Worm (Caenorhabditis elegans): ENCODE results near the gene fbxa-25.

Gene fbxa-25

ce11 chrIII:1323555-1323954, 25.7 kb downstream of the fbxa-25 start:
- TF ChIP-seq gei-8 (GFP tag; optimal IDR thresholded peaks at IDR 0.05) (no peak), ceh-82 (tag; optimal IDR thresholded peaks at IDR 0.05) (no peak), lin-1 (GFP tag; IDR thresholded peaks at IDR 0.05) (no peak), pqm-1 (tag; optimal IDR thresholded peaks at IDR 0.05) (peak; percentile 96), F44E2.7 (GFP tag; IDR thresholded peaks at IDR 0.05) (no peak), mdt-29 (GFP tag; IDR thresholded peaks at IDR 0.05) (no peak), pha-4 (GFP tag; IDR thresholded peaks at IDR 0.05) (no peak), pha-4 (tag; optimal IDR thresholded peaks at IDR 0.05) (no peak), lim-7 (GFP tag; IDR thresholded peaks at IDR 0.05) (no peak), lsy-2 (tag; optimal IDR thresholded peaks at IDR 0.05) (peak in 1 of 2 experiments; percentile 36), hlh-11 (tag; optimal IDR thresholded peaks at IDR 0.05) (peak; percentile 40), nhr-6 (tag; optimal IDR thresholded peaks at IDR 0.05) (peak; percentile 84), duxl-1 (tag; optimal IDR thresholded peaks at IDR 0.05; ENCODE audit: poor library complexity) (no peak), nhr-77 (tag; optimal IDR thresholded peaks at IDR 0.05) (peak; percentile 63), egl-27 (tag; optimal IDR thresholded peaks at IDR 0.05) (no peak), mdl-1 (tag; optimal IDR thresholded peaks at IDR 0.05) (peak in 1 of 2 experiments; percentile 22), lir-3 (tag; optimal IDR thresholded peaks at IDR 0.05) (no peak), D1046.2 (GFP tag; IDR thresholded peaks at IDR 0.05) (no peak), dmd-6 (GFP tag; IDR thresholded peaks at IDR 0.05) (peak; percentile 83), set-16 (GFP tag; IDR thresholded peaks at IDR 0.05) (no peak), nhr-48 (tag; optimal IDR thresholded peaks at IDR 0.05) (no peak), Y5F2A.4 (GFP tag; optimal IDR thresholded peaks at IDR 0.05) (no peak), nhr-41 (GFP tag; IDR thresholded peaks at IDR 0.05) (peak; percentile 41; the same call in 1 of the 2 replicates), ctbp-1 (GFP tag; IDR thresholded peaks at IDR 0.05) (no peak), daf-8 (GFP tag; IDR thresholded peaks at IDR 0.05) (no peak), ceh-44 (GFP tag; IDR thresholded peaks at IDR 0.05) (no peak), dve-1 (tag; optimal IDR thresholded peaks at IDR 0.05; ENCODE audit: insufficient read depth) (peak; percentile 19), skn-1 (tag; optimal IDR thresholded peaks at IDR 0.05) (no peak), Y105C5A.15 (GFP tag; IDR thresholded peaks at IDR 0.05) (no peak), ceh-28 (tag; optimal IDR thresholded peaks at IDR 0.05) (no peak), daf-16 (GFP tag; optimal IDR thresholded peaks at IDR 0.05) (no peak), daf-16 (tag; optimal IDR thresholded peaks at IDR 0.05) (peak; percentile 56), hmg-1.1 (GFP tag; IDR thresholded peaks at IDR 0.05) (no peak), zip-11 (GFP tag; IDR thresholded peaks at IDR 0.05) (no peak), mxl-2 (GFP tag; conservative IDR thresholded peaks at IDR 0.05) (no peak), nhr-28 (tag; optimal IDR thresholded peaks at IDR 0.05) (peak; percentile 89)

- no peak for TF ChIP-seq nhr-42 (GFP tag; IDR thresholded peaks at IDR 0.05)
- no peak for TF ChIP-seq zip-11 (GFP tag; IDR thresholded peaks at IDR 0.05)
- TF ChIP-seq ces-1 (GFP tag; optimal IDR thresholded peaks at IDR 0.05) = no peak
- no peak for TF ChIP-seq daf-16 (GFP tag; optimal IDR thresholded peaks at IDR 0.05)
- no peak for TF ChIP-seq daf-16 (tag; optimal IDR thresholded peaks at IDR 0.05)
- TF ChIP-seq lim-7 (GFP tag; IDR thresholded peaks at IDR 0.05) = no peak
- TF ChIP-seq rbr-2 (tag; optimal IDR thresholded peaks at IDR 0.05) = no peak
- no peak for TF ChIP-seq ceh-32 (tag; optimal IDR thresholded peaks at IDR 0.05; ENCODE audit: poor library complexity)
- TF ChIP-seq dmd-8 (GFP tag; IDR thresholded peaks at IDR 0.05) = no peak
- no peak for TF ChIP-seq mdl-1 (tag; optimal IDR thresholded peaks at IDR 0.05)
- no peak for TF ChIP-seq aly-2 (tag; optimal IDR thresholded peaks at IDR 0.05)
- TF ChIP-seq T20F7.1 (GFP tag; optimal IDR thresholded peaks at IDR 0.05) = no peak
- no peak for TF ChIP-seq mep-1 (tag; optimal IDR thresholded peaks at IDR 0.05)
- no peak for TF ChIP-seq F10B5.3 (tag; optimal IDR thresholded peaks at IDR 0.05)
- TF ChIP-seq lin-13 (GFP tag; optimal IDR thresholded peaks at IDR 0.05) = no peak
- TF ChIP-seq daf-8 (GFP tag; IDR thresholded peaks at IDR 0.05) = no peak
- no peak for TF ChIP-seq nhr-48 (tag; optimal IDR thresholded peaks at IDR 0.05)
- TF ChIP-seq mxl-3 (GFP tag; optimal IDR thresholded peaks at IDR 0.05) = no peak
- no peak for TF ChIP-seq tra-1 (GFP tag; IDR thresholded peaks at IDR 0.05)
- TF ChIP-seq ZK337.2 (GFP tag; IDR thresholded peaks at IDR 0.05) = no peak
Measured at ce11 chrIII:1321561-1321960, 27.7 kb downstream of the fbxa-25 start, which contains the start of gene fbxa-15. Gene fbxa-15, minus strand, starts transcription at chrIII:1321661.
